Fruit fly (Drosophila melanogaster) whole organism, embryonic: ENCODE measurements around the gene Rsph3.

Experiments used
- B-H1 ChIP-seq: fragments of 200-800 bp; sonication (Bioruptor generic); IDR thresholded peaks from 3 replicates; pipeline ENCODE4 v1.3.6; 2022; ENCODE audit warnings: missing biosample characterization, missing genetic modification characterization
- Bdp1 ChIP-seq: fragments of 200-800 bp; sonication (Bioruptor generic); optimal IDR thresholded peaks from 3 replicates; lab custom pipeline; 2016; ENCODE audit warnings: missing biosample characterization, missing genetic modification characterization
- Bgb ChIP-seq: fragments of 200-800 bp; sonication (Bioruptor generic); IDR thresholded peaks from 2 replicates; pipeline ENCODE4 v1.3.6; 2022; ENCODE audit warnings: missing biosample characterization, missing genetic modification characterization; ENCODE audit not compliant: partially characterized antibody
- CG12769 ChIP-seq: fragments of 200-800 bp; sonication (Bioruptor generic); optimal IDR thresholded peaks from 2 replicates; lab custom pipeline; 2019; ENCODE audit warnings: missing biosample characterization, mild to moderate bottlenecking, missing genetic modification characterization, moderate library complexity
- CG13123 ChIP-seq: fragments of 200-800 bp; sonication (Bioruptor generic); optimal IDR thresholded peaks from 2 replicates; lab custom pipeline; 2016; ENCODE audit warnings: missing biosample characterization, missing genetic modification characterization
- CG13287 ChIP-seq: fragments of 200-800 bp; sonication (Bioruptor generic); IDR thresholded peaks from 2 replicates; pipeline ENCODE4 v1.3.6; 2022; ENCODE audit warnings: missing biosample characterization, missing genetic modification characterization; ENCODE audit not compliant: partially characterized antibody
- CG14014 ChIP-seq: fragments of 200-800 bp; sonication (Bioruptor generic); IDR thresholded peaks from 2 replicates; pipeline ENCODE4 v1.3.6; 2022; ENCODE audit warnings: missing biosample characterization, missing genetic modification characterization
- CG14667 ChIP-seq: fragments of 200-800 bp; sonication (Bioruptor generic); IDR thresholded peaks from 2 replicates; pipeline ENCODE4 v1.3.6; 2022; ENCODE audit warnings: missing biosample characterization, missing genetic modification characterization
- CG15073 ChIP-seq: fragments of 200-800 bp; sonication (Bioruptor generic); optimal IDR thresholded peaks from 2 replicates; lab custom pipeline; 2016; ENCODE audit warnings: missing biosample characterization, missing genetic modification characterization
- CG15479 ChIP-seq: fragments of 200-800 bp; sonication (Bioruptor generic); optimal IDR thresholded peaks from 3 replicates; lab custom pipeline; 2019; ENCODE audit warnings: missing biosample characterization, mild to moderate bottlenecking, missing genetic modification characterization, moderate library complexity
- CG16813 ChIP-seq: fragments of 200-800 bp; sonication (Bioruptor generic); IDR thresholded peaks from 3 replicates; pipeline ENCODE4 v1.3.6; 2022; ENCODE audit warnings: missing biosample characterization, missing genetic modification characterization; ENCODE audit not compliant: partially characterized antibody
- CG18262 ChIP-seq: fragments of 200-800 bp; optimal IDR thresholded peaks from 3 replicates; lab custom pipeline; 2019; ENCODE audit warnings: missing biosample characterization, mild to moderate bottlenecking, missing genetic modification characterization, moderate library complexity
- CG1832 ChIP-seq: fragments of 200-800 bp; sonication (Bioruptor generic); optimal IDR thresholded peaks from 2 replicates; lab custom pipeline; 2017; ENCODE audit warnings: missing biosample characterization, mild to moderate bottlenecking, missing genetic modification characterization, inconsistent platforms
- CG18599 ChIP-seq: fragments of 200-800 bp; sonication (Bioruptor generic); optimal IDR thresholded peaks from 3 replicates; lab custom pipeline; 2017; ENCODE audit warnings: missing biosample characterization, missing genetic modification characterization, mild to moderate bottlenecking, moderate library complexity, missing genetic modification reagents
- CG18619 ChIP-seq: fragments of 200-800 bp; sonication (Bioruptor generic); optimal IDR thresholded peaks from 3 replicates; lab custom pipeline; 2017; ENCODE audit warnings: missing biosample characterization, mild to moderate bottlenecking, missing genetic modification characterization
- CG31388 ChIP-seq: fragments of 200-800 bp; sonication (Bioruptor generic); optimal IDR thresholded peaks from 2 replicates; lab custom pipeline; 2016; ENCODE audit warnings: missing biosample characterization, missing genetic modification characterization
- CG8281 ChIP-seq: fragments of 200-800 bp; sonication (Bioruptor generic); optimal IDR thresholded peaks from 2 replicates; lab custom pipeline; 2018; ENCODE audit warnings: missing biosample characterization, mild to moderate bottlenecking, missing genetic modification characterization, moderate library complexity
- CG8359 ChIP-seq: fragments of 200-800 bp; sonication (Bioruptor generic); optimal IDR thresholded peaks from 2 replicates; lab custom pipeline; 2017; ENCODE audit warnings: missing biosample characterization, mild to moderate bottlenecking, missing genetic modification characterization, borderline replicate concordance
- CG8765 ChIP-seq: fragments of 200-800 bp; sonication (Bioruptor generic); IDR thresholded peaks from 2 replicates; pipeline ENCODE4 v1.3.6; 2022; ENCODE audit warnings: missing biosample characterization, missing genetic modification characterization
- D19B ChIP-seq: fragments of 200-800 bp; sonication (Bioruptor generic); optimal IDR thresholded peaks from 2 replicates; lab custom pipeline; 2017; ENCODE audit warnings: missing biosample characterization, mild to moderate bottlenecking, missing genetic modification characterization
- Deaf1 ChIP-seq: fragments of 200-800 bp; optimal IDR thresholded peaks from 3 replicates; lab custom pipeline; 2019; ENCODE audit warnings: missing biosample characterization, mild to moderate bottlenecking, missing genetic modification characterization, moderate library complexity
- Eip74EF ChIP-seq, 2 experiments: fragments of 200-800 bp in 1 of 2; fragments of >200 bp in 1 of 2; sonication (Bioruptor generic) in 1 of 2; optimal IDR thresholded peaks; 2 replicates each; lab custom pipeline; 2017 to 2019; ENCODE audit warnings: missing biosample characterization in 2 of 2, missing genetic modification characterization in 2 of 2, mild to moderate bottlenecking in 1 of 2, moderate library complexity in 1 of 2
- Jarid2 ChIP-seq: fragments of 200-800 bp; sonication (Bioruptor generic); optimal IDR thresholded peaks from 3 replicates; lab custom pipeline; 2017; ENCODE audit warnings: mild to moderate bottlenecking, missing biosample characterization, missing genetic modification reagents, missing genetic modification characterization
- Kr ChIP-seq: fragments of 200-800 bp; sonication (Bioruptor generic); optimal IDR thresholded peaks from 2 replicates; lab custom pipeline; 2017; ENCODE audit warnings: missing biosample characterization, mild to moderate bottlenecking, missing genetic modification characterization
- MBD-R2 ChIP-seq: fragments of 200-800 bp; sonication (Bioruptor generic); IDR thresholded peaks from 2 replicates; pipeline ENCODE4 v1.3.6; 2022; ENCODE audit warnings: missing biosample characterization, missing genetic modification characterization
- Oaz ChIP-seq: fragments of 200-800 bp; sonication (Bioruptor generic); IDR thresholded peaks from 2 replicates; pipeline ENCODE4 v1.3.6; 2022; ENCODE audit warnings: missing biosample characterization, missing genetic modification characterization
- Sry-β ChIP-seq: fragments of 200-800 bp; sonication (Bioruptor generic); optimal IDR thresholded peaks from 2 replicates; lab custom pipeline; 2018; ENCODE audit warnings: missing biosample characterization, mild to moderate bottlenecking, missing genetic modification characterization, moderate library complexity
- Usf ChIP-seq: fragments of 200-800 bp; sonication (Bioruptor generic); optimal IDR thresholded peaks from 2 replicates; lab custom pipeline; 2017; ENCODE audit warnings: missing genotype, missing biosample characterization, missing genetic modification characterization
- ash1 ChIP-seq: fragments of 200-800 bp; sonication (Bioruptor generic); optimal IDR thresholded peaks from 2 replicates; lab custom pipeline; 2018; ENCODE audit warnings: missing biosample characterization, mild to moderate bottlenecking, missing genetic modification characterization
- bowl ChIP-seq: fragments of 200-800 bp; sonication (Bioruptor generic); IDR thresholded peaks from 2 replicates; pipeline ENCODE4 v1.3.6; 2022; ENCODE audit warnings: missing biosample characterization, missing genetic modification characterization
- chm ChIP-seq: fragments of 200-800 bp; sonication (Bioruptor generic); IDR thresholded peaks from 2 replicates; pipeline ENCODE4 v1.3.6; 2022; ENCODE audit warnings: missing biosample characterization, missing genetic modification characterization
- crp ChIP-seq, 2 experiments: fragments of 200-800 bp; sonication (Bioruptor generic); optimal IDR thresholded peaks; 2 replicates in 1 of 2; 3 replicates in 1 of 2; lab custom pipeline; 2017; ENCODE audit warnings: missing biosample characterization in 2 of 2, missing genetic modification characterization in 2 of 2, mild to moderate bottlenecking in 1 of 2, moderate library complexity in 1 of 2
- fu2 ChIP-seq: fragments of 200-800 bp; sonication (Bioruptor generic); optimal IDR thresholded peaks from 2 replicates; lab custom pipeline; 2016; ENCODE audit warnings: missing biosample characterization, missing genetic modification characterization
- gcm2 ChIP-seq: fragments of 200-800 bp; sonication (Bioruptor generic); optimal IDR thresholded peaks from 2 replicates; lab custom pipeline; 2016; ENCODE audit warnings: missing biosample characterization, missing genetic modification characterization
- grn ChIP-seq: fragments of 200-800 bp; sonication (Bioruptor generic); optimal IDR thresholded peaks from 3 replicates; lab custom pipeline; 2017; ENCODE audit warnings: missing biosample characterization, missing genetic modification characterization
- jigr1 ChIP-seq: fragments of 200-800 bp; sonication (Bioruptor generic); IDR thresholded peaks from 3 replicates; pipeline ENCODE4 v1.3.6; 2022; ENCODE audit warnings: missing biosample characterization, missing genetic modification characterization
- lbe ChIP-seq: fragments of 200-800 bp; sonication (Bioruptor generic); optimal IDR thresholded peaks from 2 replicates; lab custom pipeline; 2016; ENCODE audit warnings: missing biosample characterization, mild to moderate bottlenecking, missing genetic modification characterization
- luna ChIP-seq: fragments of 200-800 bp; sonication (Bioruptor generic); optimal IDR thresholded peaks from 2 replicates; lab custom pipeline; 2016; ENCODE audit warnings: missing biosample characterization, missing genetic modification characterization
- nom ChIP-seq: fragments of 200-800 bp; sonication (Bioruptor generic); optimal IDR thresholded peaks from 2 replicates; lab custom pipeline; 2017; ENCODE audit warnings: missing biosample characterization, missing genetic modification characterization, mild to moderate bottlenecking, moderate library complexity, missing genetic modification reagents
- odd ChIP-seq: fragments of 200-800 bp; sonication (Bioruptor generic); optimal IDR thresholded peaks from 2 replicates; lab custom pipeline; 2017; ENCODE audit warnings: missing biosample characterization, mild to moderate bottlenecking, missing genetic modification characterization
- prd ChIP-seq, 3 experiments: fragments of >200 bp in 2 of 3; fragments of 200-800 bp in 1 of 3; sonication (Bioruptor generic) in 1 of 3; optimal IDR thresholded peaks in 2 of 3; IDR thresholded peaks in 1 of 3; 2 replicates in 2 of 3; 3 replicates in 1 of 3; pipeline versions ENCODE4 v1.3.6 to Lab custom; 2017 to 2022; ENCODE audit warnings: missing biosample characterization in 1 of 3, missing genetic modification characterization in 1 of 3
- ro ChIP-seq: fragments of 200-800 bp; sonication (Bioruptor generic); IDR thresholded peaks from 2 replicates; pipeline ENCODE4 v1.3.6; 2022; ENCODE audit warnings: missing biosample characterization, missing genetic modification characterization
- schlank ChIP-seq: fragments of 200-800 bp; sonication (Bioruptor generic); optimal IDR thresholded peaks from 2 replicates; lab custom pipeline; 2018; ENCODE audit warnings: missing biosample characterization, mild to moderate bottlenecking, missing genetic modification characterization
- tap ChIP-seq: fragments of 200-800 bp; optimal IDR thresholded peaks from 3 replicates; lab custom pipeline; 2019; ENCODE audit warnings: missing biosample characterization, mild to moderate bottlenecking, missing genetic modification characterization, moderate library complexity
- tll ChIP-seq, 2 experiments: fragments of 200-800 bp in 1 of 2; fragments of >200 bp in 1 of 2; sonication (Bioruptor generic) in 1 of 2; optimal IDR thresholded peaks; 2 replicates each; lab custom pipeline; 2017 to 2019; ENCODE audit warnings: missing biosample characterization in 2 of 2, missing genetic modification characterization in 2 of 2, mild to moderate bottlenecking in 1 of 2, moderate library complexity in 1 of 2
- ttk ChIP-seq: fragments of 200-800 bp; sonication (Bioruptor generic); IDR thresholded peaks from 2 replicates; pipeline ENCODE4 v2.1.2; 2022; ENCODE audit warnings: missing biosample characterization, missing genetic modification characterization
- unpg ChIP-seq: fragments of 200-800 bp; sonication (Bioruptor generic); optimal IDR thresholded peaks from 3 replicates; lab custom pipeline; 2018; ENCODE audit warnings: missing biosample characterization, mild to moderate bottlenecking, missing genetic modification characterization, moderate library complexity

The Rsph3 gene

dm6 chr3L:6708995-6709606, 53.9 kb downstream of the Rsph3 start (continued):
- TF ChIP-seq CG15479 (GFP tag; lab: Kevin White, UChicago) (no peak), CG13287 (GFP tag; lab: Robert Waterston, UW) (no peak; the same call in 1 of the 2 replicates), D19B (GFP tag; lab: Kevin White, UChicago) (peak; percentile 78), Oaz (peak; percentile 79), bowl (GFP tag; lab: Robert Waterston, UW) (no peak), Sry-β (peak; percentile 29), Deaf1 (tag; lab: Kevin White, UChicago) (peak; percentile 41), Eip74EF (GFP tag; optimal IDR thresholded peaks at IDR 0.05; lab: Kevin White, UChicago) (peak in 1 of 2 experiments; percentile 80), unpg (GFP tag; lab: Kevin White, UChicago) (peak; percentile 90), MBD-R2 (GFP tag; lab: Robert Waterston, UW) (peak; percentile 62; the same call in 1 of the 2 replicates), Jarid2 (GFP tag; lab: Kevin White, UChicago) (peak; percentile 81), CG1832 (GFP tag; lab: Kevin White, UChicago) (no peak), CG16813 (GFP tag; lab: Robert Waterston, UW) (no peak), CG8765 (GFP tag; lab: Robert Waterston, UW) (no peak), Kr (no peak), luna (GFP tag; lab: Kevin White, UChicago) (peak; percentile 69), crp (GFP tag; optimal IDR thresholded peaks at IDR 0.05; lab: Kevin White, UChicago) (peak in 1 of 2 experiments; percentile 36), tap (peak; percentile 51), lbe (GFP tag; lab: Kevin White, UChicago) (peak; percentile 44), grn (GFP tag; lab: Kevin White, UChicago) (peak; percentile 63), CG14667 (GFP tag; lab: Robert Waterston, UW) (peak; percentile 40; the same call in 1 of the 2 replicates), prd (optimal IDR thresholded peaks at IDR 0.05; lab: Kevin White, UChicago) (no peak), prd (GFP tag; IDR thresholded peaks at IDR 0.05; lab: Robert Waterston, UW) (peak; percentile 39; the same call in 1 of the 3 replicates), B-H1 (peak; percentile 71), jigr1 (GFP tag; lab: Robert Waterston, UW) (no peak), Bgb (GFP tag; lab: Robert Waterston, UW) (peak; percentile 43; the same call in 1 of the 2 replicates), CG15073 (GFP tag; lab: Kevin White, UChicago) (no peak), CG12769 (peak; percentile 67), CG31388 (peak; percentile 71), ro (GFP tag; lab: Robert Waterston, UW) (peak; percentile 19; the same call in 1 of the 2 replicates), ttk (GFP tag; lab: Robert Waterston, UW) (peak; percentile 86), schlank (tag; lab: Kevin White, UChicago) (peak; percentile 92), CG14014 (GFP tag; lab: Robert Waterston, UW) (peak; percentile 84), CG8281 (tag; lab: Kevin White, UChicago) (peak; percentile 76), tll (GFP tag; optimal IDR thresholded peaks at IDR 0.05; lab: Kevin White, UChicago) (no peak), odd (peak; percentile 82), chm (peak; percentile 85; the same call in 1 of the 2 replicates), CG8359 (peak; percentile 72), fu2 (GFP tag; lab: Kevin White, UChicago) (peak; percentile 53), CG18619 (GFP tag; lab: Kevin White, UChicago) (peak; percentile 90), gcm2 (GFP tag; lab: Kevin White, UChicago) (peak; percentile 41), Usf (GFP tag; lab: Kevin White, UChicago) (no peak), Bdp1 (GFP tag; lab: Kevin White, UChicago) (peak; percentile 29), CG13123 (GFP tag; lab: Kevin White, UChicago) (peak; percentile 68), nom (GFP tag; lab: Kevin White, UChicago) (no peak), CG18262 (tag; lab: Kevin White, UChicago) (peak; percentile 36), ash1 (GFP tag; lab: Kevin White, UChicago) (peak; percentile 93), CG18599 (GFP tag; lab: Kevin White, UChicago) (peak; percentile 89)
